Worm (Caenorhabditis elegans) whole organism, young adult: ENCODE data around the gene fntb-1.

ENCODE experiments used
- B0261.1 ChIP-seq: sonication (generic microtip); optimal IDR thresholded peaks from 2 replicates; lab custom pipeline; 2016; ENCODE audit warnings: mild to moderate bottlenecking, missing genetic modification characterization, moderate library complexity, missing compliant biosample characterization
- B0336.3 ChIP-seq: fragments of 200-800 bp; sonication (Bioruptor generic); IDR thresholded peaks from 2 replicates; pipeline ENCODE4 v1.3.6; 2022; ENCODE audit warnings: missing genetic modification characterization, missing compliant biosample characterization
- C06A6.2 ChIP-seq: fragments of 200-800 bp; sonication (Bioruptor generic); conservative IDR thresholded peaks from 2 replicates; pipeline ENCODE4 v1.3.6; 2022; ENCODE audit warnings: missing genetic modification characterization, missing compliant biosample characterization
- F10E7.11 ChIP-seq: sonication (generic microtip); optimal IDR thresholded peaks from 2 replicates; lab custom pipeline; 2017; ENCODE audit warnings: mild to moderate bottlenecking, missing genetic modification characterization, moderate library complexity, missing compliant biosample characterization
- F23B12.7 ChIP-seq: sonication (generic microtip); optimal IDR thresholded peaks from 2 replicates; lab custom pipeline; 2017; ENCODE audit warnings: missing genetic modification characterization, mild to moderate bottlenecking, missing compliant biosample characterization, antibody characterized with exemption, moderate library complexity; ENCODE audit not compliant: insufficient read depth
- F33H1.4 ChIP-seq: fragments of 200-800 bp; sonication (Bioruptor generic); IDR thresholded peaks from 2 replicates; pipeline ENCODE4 v1.3.6; 2022; ENCODE audit warnings: missing genetic modification reagents, missing genetic modification characterization, missing compliant biosample characterization
- F52B5.7 ChIP-seq: sonication (generic microtip); optimal IDR thresholded peaks from 2 replicates; lab custom pipeline; 2016; ENCODE audit warnings: mild to moderate bottlenecking, missing genetic modification characterization, missing compliant biosample characterization
- F57A8.1 ChIP-seq: fragments of 200-800 bp; sonication (Bioruptor generic); optimal IDR thresholded peaks from 2 replicates; lab custom pipeline; 2018; ENCODE audit warnings: mild to moderate bottlenecking, missing genetic modification characterization, moderate library complexity, missing compliant biosample characterization
- F57C9.4 ChIP-seq: sonication (generic microtip); optimal IDR thresholded peaks from 2 replicates; lab custom pipeline; 2017; ENCODE audit warnings: mild to moderate bottlenecking, missing genetic modification characterization, missing compliant biosample characterization
- Y79H2A.3 ChIP-seq: fragments of 200-800 bp; sonication (Bioruptor generic); conservative IDR thresholded peaks from 2 replicates; pipeline ENCODE4 v1.3.6; 2022; ENCODE audit warnings: missing genetic modification reagents, missing genetic modification characterization, missing compliant biosample characterization
- ama-1 ChIP-seq, 3 experiments: fragments of 150-350 bp in 1 of 3; sonication (generic microtip) in 2 of 3; optimal IDR thresholded peaks; 2 replicates each; lab custom pipeline; 2014 to 2018; ENCODE audit warnings: missing biosample characterization in 2 of 3, missing genetic modification characterization in 2 of 3, missing genetic modification reagents in 2 of 3
- aptf-3 ChIP-seq: fragments of 200-800 bp; sonication (Bioruptor generic); IDR thresholded peaks from 2 replicates; pipeline ENCODE4 v1.3.6; 2022; ENCODE audit warnings: missing genetic modification characterization, missing compliant biosample characterization
- attf-3 ChIP-seq: fragments of 200-800 bp; sonication (Bioruptor generic); conservative IDR thresholded peaks from 2 replicates; pipeline ENCODE4 v1.3.6; 2022; ENCODE audit warnings: missing genetic modification reagents, missing genetic modification characterization, missing compliant biosample characterization
- bed-1 ChIP-seq: fragments of 200-800 bp; sonication (Bioruptor generic); IDR thresholded peaks from 2 replicates; pipeline ENCODE4 v1.3.6; 2022; ENCODE audit warnings: missing genetic modification reagents, missing genetic modification characterization, missing compliant biosample characterization
- bed-2 ChIP-seq: fragments of 200-800 bp; sonication (Bioruptor generic); IDR thresholded peaks from 2 replicates; pipeline ENCODE4 v1.3.6; 2022; ENCODE audit warnings: missing genetic modification reagents, missing genetic modification characterization, missing compliant biosample characterization
- ceh-100 ChIP-seq: fragments of 200-800 bp; sonication (Bioruptor generic); IDR thresholded peaks from 2 replicates; pipeline ENCODE4 v1.3.6; 2022; ENCODE audit warnings: missing genetic modification reagents, missing genetic modification characterization, missing compliant biosample characterization
- ceh-40 ChIP-seq: fragments of 200-800 bp; sonication (Bioruptor generic); IDR thresholded peaks from 2 replicates; pipeline ENCODE4 v1.3.6; 2022; ENCODE audit warnings: missing genetic modification characterization, missing compliant biosample characterization
- ceh-79 ChIP-seq: sonication (generic microtip); optimal IDR thresholded peaks from 2 replicates; lab custom pipeline; 2017; ENCODE audit warnings: mild to moderate bottlenecking, missing genetic modification characterization, missing compliant biosample characterization
- dox-1 ChIP-seq: fragments of 200-800 bp; sonication (Bioruptor generic); IDR thresholded peaks from 2 replicates; pipeline ENCODE4 v1.3.6; 2022; ENCODE audit warnings: missing genetic modification reagents, missing genetic modification characterization, missing compliant biosample characterization
- dpff-1 ChIP-seq: sonication (generic microtip); optimal IDR thresholded peaks from 2 replicates; lab custom pipeline; 2017; ENCODE audit warnings: mild to moderate bottlenecking, missing genetic modification characterization, missing compliant biosample characterization
- egrh-3 ChIP-seq: fragments of 200-800 bp; sonication (Bioruptor generic); IDR thresholded peaks from 2 replicates; pipeline ENCODE4 v1.3.6; 2022; ENCODE audit warnings: missing genetic modification reagents, missing genetic modification characterization, missing compliant biosample characterization
- ekl-4 ChIP-seq: fragments of 200-800 bp; sonication (Bioruptor generic); IDR thresholded peaks from 2 replicates; pipeline ENCODE4 v1.3.6; 2022; ENCODE audit warnings: missing genetic modification reagents, missing genetic modification characterization, missing compliant biosample characterization
- ets-4 ChIP-seq: fragments of 200-800 bp; sonication (Bioruptor generic); optimal IDR thresholded peaks from 2 replicates; lab custom pipeline; 2018; ENCODE audit warnings: mild to moderate bottlenecking, missing genetic modification characterization, missing compliant biosample characterization
- gei-17 ChIP-seq: fragments of 200-800 bp; sonication (Bioruptor generic); optimal IDR thresholded peaks from 2 replicates; lab custom pipeline; 2018; ENCODE audit warnings: mild to moderate bottlenecking, missing genetic modification characterization, missing compliant biosample characterization
- hlh-12 ChIP-seq: sonication (generic microtip); optimal IDR thresholded peaks from 2 replicates; lab custom pipeline; 2016; ENCODE audit warnings: missing genetic modification characterization, missing compliant biosample characterization
- hmg-1.2 ChIP-seq: fragments of 200-800 bp; sonication (Bioruptor generic); IDR thresholded peaks from 2 replicates; pipeline ENCODE4 v1.3.6; 2022; ENCODE audit warnings: missing genetic modification reagents, missing genetic modification characterization, missing compliant biosample characterization
- let-526 ChIP-seq: fragments of 200-800 bp; sonication (Bioruptor generic); IDR thresholded peaks from 2 replicates; pipeline ENCODE4 v1.3.6; 2022; ENCODE audit warnings: missing genetic modification reagents, missing genetic modification characterization, missing compliant biosample characterization
- lin-35 ChIP-seq, 3 experiments: fragments of 150-350 bp in 2 of 3; sonication (generic microtip) in 1 of 3; optimal IDR thresholded peaks; 2 replicates each; lab custom pipeline; 2014 to 2018; ENCODE audit warnings: missing biosample characterization in 3 of 3, missing genetic modification characterization in 3 of 3, missing genetic modification reagents in 3 of 3
- lir-1 ChIP-seq: fragments of 200-800 bp; sonication (Bioruptor generic); conservative IDR thresholded peaks from 2 replicates; pipeline ENCODE4 v1.3.6; 2022; ENCODE audit warnings: missing genetic modification reagents, missing genetic modification characterization, missing compliant biosample characterization
- madf-6 ChIP-seq: fragments of 200-800 bp; sonication (Bioruptor generic); IDR thresholded peaks from 2 replicates; pipeline ENCODE4 v1.3.6; 2022; ENCODE audit warnings: missing genetic modification reagents, missing genetic modification characterization, missing compliant biosample characterization
- mes-4 ChIP-seq: sonication (generic microtip); optimal IDR thresholded peaks from 2 replicates; lab custom pipeline; 2016; ENCODE audit warnings: missing genotype, missing genetic modification characterization, missing compliant biosample characterization
- mxl-1 ChIP-seq: sonication (generic microtip); optimal IDR thresholded peaks from 2 replicates; lab custom pipeline; 2016; ENCODE audit warnings: missing genetic modification characterization, missing compliant biosample characterization
- nfya-2 ChIP-seq: fragments of 200-800 bp; sonication (Bioruptor generic); IDR thresholded peaks from 2 replicates; pipeline ENCODE4 v1.3.6; 2022; ENCODE audit warnings: missing genetic modification reagents, missing genetic modification characterization, missing compliant biosample characterization
- nhr-120 ChIP-seq: fragments of 200-800 bp; sonication (Bioruptor generic); IDR thresholded peaks from 2 replicates; pipeline ENCODE4 v1.3.6; 2022; ENCODE audit warnings: missing genetic modification characterization, missing compliant biosample characterization
- pha-4 ChIP-seq: fragments of 150-350 bp; sonication (generic microtip); optimal IDR thresholded peaks from 2 replicates; lab custom pipeline; 2014; ENCODE audit warnings: missing biosample characterization, missing genetic modification reagents, missing genetic modification characterization
- sea-2 ChIP-seq: fragments of 200-800 bp; sonication (Bioruptor generic); IDR thresholded peaks from 2 replicates; pipeline ENCODE4 v1.3.6; 2022; ENCODE audit warnings: missing genetic modification characterization, missing compliant biosample characterization
- snpc-1.1 ChIP-seq: sonication (generic microtip); optimal IDR thresholded peaks from 2 replicates; lab custom pipeline; 2017; ENCODE audit warnings: missing genetic modification characterization, mild to moderate bottlenecking, missing compliant biosample characterization, antibody characterized with exemption, moderate library complexity, missing genotype, missing genetic modification reagents; ENCODE audit not compliant: insufficient read depth
- snpc-3.4 ChIP-seq: sonication (generic microtip); optimal IDR thresholded peaks from 2 replicates; lab custom pipeline; 2017; ENCODE audit warnings: missing genetic modification characterization, mild to moderate bottlenecking, missing compliant biosample characterization, antibody characterized with exemption, moderate library complexity, missing genotype, missing genetic modification reagents
- zfh-2 ChIP-seq: fragments of 200-800 bp; sonication (Bioruptor generic); conservative IDR thresholded peaks from 2 replicates; pipeline ENCODE4 v1.3.6; 2022; ENCODE audit warnings: missing genetic modification reagents, missing genetic modification characterization, missing compliant biosample characterization
- ztf-6 ChIP-seq: fragments of 200-800 bp; sonication (Bioruptor generic); IDR thresholded peaks from 2 replicates; pipeline ENCODE4 v1.3.6; 2022; ENCODE audit warnings: missing genetic modification reagents, missing genetic modification characterization, missing compliant biosample characterization

Gene fntb-1

ce11 chrV:14428865-14429264 is 18.6 kb upstream of the fntb-1 start, which contains the start of gene F23B12.1:
F23B12.1 (plus strand) TSS chrV:14429165.
- TF ChIP-seq dpff-1 (tag; lab: Kevin White, UChicago) = no peak

- TF ChIP-seq aptf-3 (GFP tag; lab: Robert Waterston, UW) = 0 out of 2 replicates have a peak, but pooled peaks have one; percentile 35
- no peak for TF ChIP-seq B0336.3 (GFP tag; lab: Robert Waterston, UW)
These were observed 15.2 kb upstream of the fntb-1 start, which contains the start of gene egl-1 for ce11 chrV:14432259-14432658. egl-1 (minus strand) TSS chrV:14432359.

- TF ChIP-seq zfh-2 (no peak), snpc-3.4 (tag; lab: Kevin White, UChicago) (no peak), lir-1 (GFP tag; lab: Robert Waterston, UW) (no peak), F23B12.7 (tag; lab: Kevin White, UChicago) (no peak), hlh-12 (tag; lab: Kevin White, UChicago) (no peak), egrh-3 (GFP tag; lab: Robert Waterston, UW) (no peak), ekl-4 (GFP tag; lab: Robert Waterston, UW) (no peak), ceh-40 (GFP tag; lab: Robert Waterston, UW) (no peak), bed-2 (no peak), B0261.1 (no peak), dox-1 (GFP tag; lab: Robert Waterston, UW) (no peak), F10E7.11 (tag; lab: Kevin White, UChicago) (no peak), sea-2 (GFP tag; lab: Robert Waterston, UW) (no peak), ztf-6 (no peak), hmg-1.2 (GFP tag; lab: Robert Waterston, UW) (no peak)
These were observed 13.9 kb upstream of the fntb-1 start for ce11 chrV:14433584-14433983.

- TF ChIP-seq F52B5.7 (tag; lab: Kevin White, UChicago) = no peak
- TF ChIP-seq pha-4 (tag; lab: Kevin White, UChicago) = no peak
- TF ChIP-seq ceh-100 (GFP tag; lab: Robert Waterston, UW) = no peak
- TF ChIP-seq F10E7.11 (tag; lab: Kevin White, UChicago) = no peak
- no peak for TF ChIP-seq gei-17
- no peak for TF ChIP-seq snpc-1.1 (tag; lab: Kevin White, UChicago)
- no peak for TF ChIP-seq aptf-3 (GFP tag; lab: Robert Waterston, UW)
- no peak for TF ChIP-seq ceh-79 (tag; lab: Kevin White, UChicago)
- TF ChIP-seq madf-6 (GFP tag; lab: Robert Waterston, UW) = no peak
- TF ChIP-seq C06A6.2 (GFP tag; lab: Robert Waterston, UW) = no peak
- no peak for TF ChIP-seq bed-1
- no peak for TF ChIP-seq F57C9.4
- no peak for TF ChIP-seq F57A8.1
- TF ChIP-seq lin-35 (GFP tag; optimal IDR thresholded peaks at IDR 0.05; lab: Kevin White, UChicago) = no peak
- TF ChIP-seq let-526 = no peak
- no peak for TF ChIP-seq mes-4
These were observed 11.3 kb upstream of the fntb-1 start for ce11 chrV:14436195-14436594.

ce11 chrV:14437355-14437754 is 10.1 kb upstream of the fntb-1 start:
- no peak for TF ChIP-seq hlh-12 (tag; lab: Kevin White, UChicago)
- no peak for TF ChIP-seq ama-1 (optimal IDR thresholded peaks at IDR 0.05; lab: Kevin White, UChicago)
- no peak for TF ChIP-seq ama-1 (GFP tag; optimal IDR thresholded peaks at IDR 0.05; lab: Kevin White, UChicago)
- TF ChIP-seq F33H1.4 (GFP tag; lab: Robert Waterston, UW) = no peak
- TF ChIP-seq nhr-120 (GFP tag; lab: Robert Waterston, UW) = no peak
- TF ChIP-seq nfya-2 = no peak
- no peak for TF ChIP-seq attf-3 (GFP tag; lab: Robert Waterston, UW)
- no peak for TF ChIP-seq mxl-1 (tag; lab: Kevin White, UChicago)
- no peak for TF ChIP-seq Y79H2A.3 (GFP tag; lab: Robert Waterston, UW)
- TF ChIP-seq ets-4 = no peak
